Fruit fly (Drosophila melanogaster) whole organism: ENCODE data around the gene RpS28b.

ENCODE experiments used
- Dll ChIP-seq: fragments of >200 bp; optimal IDR thresholded peaks from 2 replicates; lab custom pipeline; 2017
- EcR ChIP-seq, 2 experiments: fragments of >200 bp; optimal IDR thresholded peaks; 2 replicates each; lab custom pipeline; 2017; ENCODE audit warnings: missing biosample characterization in 2 of 2, missing genetic modification characterization in 2 of 2, missing genetic modification reagents in 2 of 2
- pan ChIP-seq: fragments of >200 bp; optimal IDR thresholded peaks from 2 replicates; lab custom pipeline; 2017
- psq ChIP-seq: fragments of >200 bp; optimal IDR thresholded peaks from 2 replicates; lab custom pipeline; 2017
- usp ChIP-seq: fragments of >200 bp; optimal IDR thresholded peaks from 2 replicates; lab custom pipeline; 2017; ENCODE audit warnings: missing biosample characterization, missing genetic modification characterization, mixed read lengths

dm6 chrX:9571208-9571607 is 16.8 kb downstream of the RpS28b start, which contains the start of gene Cubn:
- TF ChIP-seq pan (lab: Kevin White, UChicago) (no peak), Dll (no peak), usp (GFP tag; lab: Kevin White, UChicago) (no peak), EcR (GFP tag; optimal IDR thresholded peaks at IDR 0.05; lab: Kevin White, UChicago) (no peak), psq (lab: Kevin White, UChicago) (no peak)
